Fruit fly (Drosophila melanogaster): ENCODE data around the gene CG16863.

Gene CG16863

DNA sequence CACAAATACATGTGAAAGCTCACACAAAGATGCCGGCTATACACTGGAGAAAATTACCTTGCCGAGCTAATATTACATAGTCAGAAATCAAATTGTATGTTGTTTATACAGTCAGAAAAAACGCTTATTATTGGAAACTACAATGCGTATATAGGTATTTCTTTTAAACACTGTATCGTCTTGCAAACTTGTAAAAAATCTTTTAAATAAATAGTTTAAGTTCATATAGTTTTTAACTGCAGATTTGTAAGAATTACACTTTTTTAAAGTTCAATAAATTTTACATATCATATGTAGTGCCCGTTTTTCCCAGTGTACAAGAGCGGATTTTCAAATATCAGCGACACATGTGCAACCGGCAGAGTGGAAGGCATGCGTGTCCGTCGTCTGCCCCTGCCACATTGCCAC, 49.0 kb downstream of the CG16863 start (continued):
- peak; percentile 84 for TF ChIP-seq CG3032 (tag; optimal IDR thresholded peaks at IDR 0.05)
- TF ChIP-seq CG6163 (GFP tag; IDR thresholded peaks at IDR 0.05): peak; percentile 86; the same call in 2 of the 3 replicates
- TF ChIP-seq topi (GFP tag; optimal IDR thresholded peaks at IDR 0.05): peak; percentile 95
- TF ChIP-seq CG10631 (GFP tag; optimal IDR thresholded peaks at IDR 0.05): peak; percentile 88
- TF ChIP-seq CG11762 (GFP tag; optimal IDR thresholded peaks at IDR 0.05; ENCODE audit: insufficient read depth): peak; percentile 88
- peak; percentile 91 for TF ChIP-seq cyc (GFP tag; optimal IDR thresholded peaks at IDR 0.05)
- peak; percentile 82 for TF ChIP-seq CG10669 (GFP tag; optimal IDR thresholded peaks at IDR 0.05)
- peak; percentile 91 for TF ChIP-seq Sox102F (GFP tag; optimal IDR thresholded peaks at IDR 0.05)
- peak; percentile 76 for TF ChIP-seq CG16779 (tag; optimal IDR thresholded peaks at IDR 0.05)
- TF ChIP-seq CG34406 (GFP tag; optimal IDR thresholded peaks at IDR 0.05): peak; percentile 90
- TF ChIP-seq CG6792 (GFP tag; optimal IDR thresholded peaks at IDR 0.05): peak; percentile 89
- peak; percentile 82 for TF ChIP-seq Sox15 (GFP tag; optimal IDR thresholded peaks at IDR 0.05)
- TF ChIP-seq dac (GFP tag; optimal IDR thresholded peaks at IDR 0.05): peak; percentile 75
- TF ChIP-seq Smox (GFP tag; optimal IDR thresholded peaks at IDR 0.05): peak; percentile 93
- peak; percentile 94 for TF ChIP-seq Hr39 (GFP tag; optimal IDR thresholded peaks at IDR 0.05)
- TF ChIP-seq salr (GFP tag; optimal IDR thresholded peaks at IDR 0.05): peak; percentile 15 to 92

DNA sequence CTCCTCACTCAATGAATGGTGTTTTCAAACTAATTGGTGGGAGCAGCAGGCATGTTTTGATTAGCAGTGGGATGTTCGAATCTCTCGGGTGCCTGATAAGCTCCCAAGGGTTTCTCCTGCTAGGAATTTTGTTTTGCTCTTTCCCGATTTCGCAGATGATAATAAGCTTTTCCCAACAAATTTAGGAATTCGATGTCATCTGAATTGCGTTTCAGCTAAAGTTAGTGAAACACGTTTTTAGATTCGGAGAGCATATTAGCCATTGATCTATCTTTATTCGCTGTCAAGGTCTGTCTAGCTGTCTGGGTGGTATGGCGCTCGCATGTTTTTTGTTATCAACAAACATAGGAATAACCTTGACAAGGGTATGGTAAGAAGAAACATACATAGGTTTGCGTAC, 50.7 kb downstream of the CG16863 start, which contains the start of gene CG33307:
Gene CG33307 (minus strand): TSS at position 13 of the 400 bp plus-strand sequence.
- TF ChIP-seq cyc (GFP tag; optimal IDR thresholded peaks at IDR 0.05): no peak
- TF ChIP-seq achi (GFP tag; optimal IDR thresholded peaks at IDR 0.05): no peak
- no peak for TF ChIP-seq CG32006 (GFP tag; optimal IDR thresholded peaks at IDR 0.05)
- no peak for TF ChIP-seq CG6276 (GFP tag; optimal IDR thresholded peaks at IDR 0.05)
- TF ChIP-seq Eip75B (GFP tag; optimal IDR thresholded peaks at IDR 0.05): no peak
- no peak for TF ChIP-seq Sox15 (GFP tag; optimal IDR thresholded peaks at IDR 0.05)
- no peak for TF ChIP-seq CG1621 (tag; optimal IDR thresholded peaks at IDR 0.05)
- TF ChIP-seq net (GFP tag; optimal IDR thresholded peaks at IDR 0.05): no peak
- TF ChIP-seq esn (GFP tag; optimal IDR thresholded peaks at IDR 0.05): no peak
- no peak for TF ChIP-seq Hr39 (GFP tag; optimal IDR thresholded peaks at IDR 0.05)
- no peak for TF ChIP-seq CG3032 (tag; optimal IDR thresholded peaks at IDR 0.05)
- TF ChIP-seq CG6854 (GFP tag; optimal IDR thresholded peaks at IDR 0.05): no peak
- TF ChIP-seq CG3919 (GFP tag; optimal IDR thresholded peaks at IDR 0.05): no peak
- no peak for TF ChIP-seq CG6792 (GFP tag; optimal IDR thresholded peaks at IDR 0.05)
- TF ChIP-seq OdsH (GFP tag; optimal IDR thresholded peaks at IDR 0.05): no peak
- no peak for TF ChIP-seq Blimp-1 (GFP tag; optimal IDR thresholded peaks at IDR 0.05)
- no peak for TF ChIP-seq Smox (GFP tag; optimal IDR thresholded peaks at IDR 0.05)
- no peak for TF ChIP-seq pdm3 (GFP tag; optimal IDR thresholded peaks at IDR 0.05)
- TF ChIP-seq salr (GFP tag; optimal IDR thresholded peaks at IDR 0.05): no peak

DNA sequence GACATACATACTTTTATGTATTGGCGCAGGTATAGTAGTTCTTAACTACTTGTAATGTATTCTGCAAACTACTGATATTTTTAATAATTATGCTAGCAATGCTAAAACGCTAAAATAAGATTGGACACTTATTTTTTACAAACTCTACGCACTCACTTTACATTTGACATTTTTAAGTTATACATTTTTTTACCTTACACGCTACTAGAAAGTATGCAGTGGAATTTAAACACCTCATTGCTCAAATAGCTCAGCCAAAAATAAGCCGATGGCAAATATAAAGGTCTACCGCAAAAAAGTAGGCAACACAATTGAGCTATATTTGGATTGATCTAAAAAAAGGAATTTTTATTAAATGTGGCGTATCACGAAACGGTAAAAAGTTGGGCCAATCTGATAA, 51.3 kb downstream of the CG16863 start:
- TF ChIP-seq CG8319 (GFP tag; optimal IDR thresholded peaks at IDR 0.05): no peak
- TF ChIP-seq OdsH (GFP tag; optimal IDR thresholded peaks at IDR 0.05): no peak
- no peak for TF ChIP-seq fkh (GFP tag; optimal IDR thresholded peaks at IDR 0.05)
- no peak for TF ChIP-seq Hr4 (GFP tag; optimal IDR thresholded peaks at IDR 0.05)
- no peak for TF ChIP-seq Sox14 (GFP tag; optimal IDR thresholded peaks at IDR 0.05)
- no peak for TF ChIP-seq acj6 (GFP tag; optimal IDR thresholded peaks at IDR 0.05)
- TF ChIP-seq CG10669 (GFP tag; optimal IDR thresholded peaks at IDR 0.05): no peak
- no peak for TF ChIP-seq CG32006 (GFP tag; optimal IDR thresholded peaks at IDR 0.05)
- no peak for TF ChIP-seq pdm3 (GFP tag; optimal IDR thresholded peaks at IDR 0.05)
- no peak for TF ChIP-seq CG6163 (GFP tag; IDR thresholded peaks at IDR 0.05)
- TF ChIP-seq CG31627 (GFP tag; optimal IDR thresholded peaks at IDR 0.05): no peak

DNA sequence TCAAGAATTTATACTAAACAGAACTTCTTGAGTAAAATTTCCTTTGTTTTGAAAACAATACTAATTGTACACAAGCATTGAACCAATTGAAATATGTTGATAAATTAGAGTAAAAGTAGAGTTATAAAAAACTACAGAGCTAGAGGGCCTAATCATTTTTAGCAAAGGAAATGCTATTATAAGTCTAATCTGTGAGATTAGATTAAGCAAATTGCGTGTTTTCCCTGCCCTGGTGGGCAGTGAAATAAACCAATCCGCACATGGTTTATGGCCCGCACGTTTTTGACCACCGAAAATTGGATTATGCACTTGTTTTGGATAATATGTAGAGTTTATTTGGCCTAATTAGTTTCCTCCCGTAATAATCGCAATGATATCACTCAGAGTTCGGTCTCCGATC, 51.8 kb downstream of the CG16863 start:
- no peak for TF ChIP-seq dsx (GFP tag; optimal IDR thresholded peaks at IDR 0.05; ENCODE audit: poor library complexity, severe bottlenecking)
